Fruit fly (Drosophila melanogaster) whole organism, prepupa: ENCODE data around the gene beat-Vb.

ENCODE experiments used
- CG11762 ChIP-seq: fragments of 200-800 bp; sonication (Bioruptor generic); optimal IDR thresholded peaks from 3 replicates; lab custom pipeline; 2016; ENCODE audit warnings: missing biosample characterization, missing genetic modification characterization; ENCODE audit not compliant: insufficient read depth
- CG1621 ChIP-seq: fragments of 200-800 bp; sonication (Bioruptor generic); optimal IDR thresholded peaks from 3 replicates; lab custom pipeline; 2018; ENCODE audit warnings: missing biosample characterization, mild to moderate bottlenecking, missing genetic modification characterization
- CG34406 ChIP-seq: fragments of 200-800 bp; sonication (Bioruptor generic); optimal IDR thresholded peaks from 3 replicates; lab custom pipeline; 2016; ENCODE audit warnings: missing biosample characterization, missing genetic modification characterization
- CG7368 ChIP-seq: fragments of 200-800 bp; sonication (Bioruptor generic); optimal IDR thresholded peaks from 3 replicates; lab custom pipeline; 2016; ENCODE audit warnings: missing biosample characterization, missing genetic modification characterization
- Hr4 ChIP-seq: fragments of 200-800 bp; sonication (Bioruptor generic); optimal IDR thresholded peaks from 3 replicates; lab custom pipeline; 2016; ENCODE audit warnings: missing biosample characterization, missing genetic modification characterization
- Lpt ChIP-seq: fragments of 200-800 bp; sonication (Bioruptor generic); optimal IDR thresholded peaks from 3 replicates; lab custom pipeline; 2016; ENCODE audit warnings: missing biosample characterization, missing genetic modification characterization
- dac ChIP-seq: fragments of 200-800 bp; sonication (Bioruptor generic); optimal IDR thresholded peaks from 2 replicates; lab custom pipeline; 2017; ENCODE audit warnings: missing biosample characterization, mild to moderate bottlenecking, missing genetic modification characterization
- topi ChIP-seq: fragments of 200-800 bp; sonication (Bioruptor generic); optimal IDR thresholded peaks from 3 replicates; lab custom pipeline; 2016; ENCODE audit warnings: missing biosample characterization, missing genetic modification characterization

dm6 chr3R:12963491-12963890 is 47.6 kb downstream of the beat-Vb start, which contains the start of gene Cyp304a1:
- TF ChIP-seq Lpt = no peak
- TF ChIP-seq topi (GFP tag; lab: Kevin White, UChicago) = no peak
- no peak for TF ChIP-seq CG11762 (GFP tag; lab: Kevin White, UChicago)
- TF ChIP-seq CG34406 (GFP tag; lab: Kevin White, UChicago) = no peak
- TF ChIP-seq CG7368 (GFP tag; lab: Kevin White, UChicago) = no peak
- no peak for TF ChIP-seq CG1621 (tag; lab: Kevin White, UChicago)
- TF ChIP-seq Hr4 (GFP tag; lab: Kevin White, UChicago) = no peak
- no peak for TF ChIP-seq dac
